Fruit fly (Drosophila melanogaster) S2 (cell line): ENCODE measurements around the gene nero.

Source experiments
- CG8478 ChIP-seq: fragments of >200 bp; optimal IDR thresholded peaks from 2 replicates; lab custom pipeline; 2018
- CTCF ChIP-seq, 2 experiments: fragments of >200 bp; optimal IDR thresholded peaks; 2 replicates each; lab custom pipeline; 2018

DNA sequence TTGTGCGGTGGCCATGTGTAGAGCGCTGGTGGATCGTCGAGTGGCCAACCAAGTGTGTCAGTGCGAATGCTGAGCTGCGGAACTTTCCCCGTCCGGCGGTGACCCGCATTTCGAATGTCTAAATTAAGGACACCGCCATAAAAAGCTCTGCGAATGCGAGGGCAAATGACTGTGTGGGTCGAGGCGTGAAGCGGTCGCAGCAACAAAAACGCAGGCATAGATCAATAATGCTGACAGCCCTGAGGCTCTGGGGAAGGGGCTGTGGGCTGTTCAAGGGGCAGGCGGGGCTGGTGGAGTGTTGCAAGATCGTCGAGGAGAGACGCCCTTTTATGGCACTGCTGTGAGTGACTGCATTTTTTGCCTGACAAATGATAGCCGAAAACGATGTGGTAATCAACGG is 27.9 kb downstream of the nero start:
- TF ChIP-seq CG8478 (lab: Kevin White, UChicago) = no peak
- no peak for TF ChIP-seq CTCF (optimal IDR thresholded peaks at IDR 0.05; lab: Kevin White, UChicago)
